Worm (Caenorhabditis elegans): ENCODE results near the gene glc-4.

glc-4 gene

ce11 chrII:7187110-7187509, 12.4 kb upstream of the glc-4 start, which contains the start of gene C27H5.6:
TSS of gene C27H5.6 (minus strand) at chrII:7187210.
- TF ChIP-seq nhr-237 (tag; optimal IDR thresholded peaks at IDR 0.05) (no peak), dmd-4 (tag; optimal IDR thresholded peaks at IDR 0.05) (no peak), sem-4 (tag; optimal IDR thresholded peaks at IDR 0.05) (no peak), elt-3 (tag; optimal IDR thresholded peaks at IDR 0.05) (no peak), nhr-25 (tag; optimal IDR thresholded peaks at IDR 0.05) (no peak), gmeb-1 (tag; optimal IDR thresholded peaks at IDR 0.05) (no peak), lin-11 (tag; optimal IDR thresholded peaks at IDR 0.05) (no peak), fos-1 (tag; optimal IDR thresholded peaks at IDR 0.05) (no peak), nhr-12 (tag; optimal IDR thresholded peaks at IDR 0.05) (no peak), sma-9 (GFP tag; optimal IDR thresholded peaks at IDR 0.05) (no peak), sma-9 (tag; optimal IDR thresholded peaks at IDR 0.05) (no peak), peb-1 (tag; optimal IDR thresholded peaks at IDR 0.05) (no peak), mdl-1 (tag; optimal IDR thresholded peaks at IDR 0.05) (no peak)

DNA sequence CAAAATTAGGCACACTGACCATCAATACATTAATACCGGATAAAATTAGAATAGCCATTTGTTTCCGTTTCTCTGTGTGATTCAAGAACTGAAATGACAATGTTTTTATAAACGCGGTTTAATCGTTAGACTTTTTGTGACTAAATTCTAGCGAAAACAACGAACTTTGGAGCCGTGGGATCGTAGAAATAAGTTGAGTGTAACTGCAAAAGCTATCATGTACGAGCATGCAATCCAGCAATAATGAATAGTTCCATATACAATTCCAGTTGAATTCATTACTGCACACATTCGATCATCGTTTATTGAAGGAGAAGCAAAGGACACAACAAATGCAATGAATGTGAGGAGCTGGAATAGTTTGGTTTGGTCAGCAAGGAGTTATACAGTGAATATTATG, 11.4 kb upstream of the glc-4 start:
- TF ChIP-seq skn-1 (tag; optimal IDR thresholded peaks at IDR 0.05) (no peak), elt-1 (tag; optimal IDR thresholded peaks at IDR 0.05) (no peak), unc-55 (GFP tag; optimal IDR thresholded peaks at IDR 0.05) (no peak), nhr-21 (tag; optimal IDR thresholded peaks at IDR 0.05) (no peak)

DNA sequence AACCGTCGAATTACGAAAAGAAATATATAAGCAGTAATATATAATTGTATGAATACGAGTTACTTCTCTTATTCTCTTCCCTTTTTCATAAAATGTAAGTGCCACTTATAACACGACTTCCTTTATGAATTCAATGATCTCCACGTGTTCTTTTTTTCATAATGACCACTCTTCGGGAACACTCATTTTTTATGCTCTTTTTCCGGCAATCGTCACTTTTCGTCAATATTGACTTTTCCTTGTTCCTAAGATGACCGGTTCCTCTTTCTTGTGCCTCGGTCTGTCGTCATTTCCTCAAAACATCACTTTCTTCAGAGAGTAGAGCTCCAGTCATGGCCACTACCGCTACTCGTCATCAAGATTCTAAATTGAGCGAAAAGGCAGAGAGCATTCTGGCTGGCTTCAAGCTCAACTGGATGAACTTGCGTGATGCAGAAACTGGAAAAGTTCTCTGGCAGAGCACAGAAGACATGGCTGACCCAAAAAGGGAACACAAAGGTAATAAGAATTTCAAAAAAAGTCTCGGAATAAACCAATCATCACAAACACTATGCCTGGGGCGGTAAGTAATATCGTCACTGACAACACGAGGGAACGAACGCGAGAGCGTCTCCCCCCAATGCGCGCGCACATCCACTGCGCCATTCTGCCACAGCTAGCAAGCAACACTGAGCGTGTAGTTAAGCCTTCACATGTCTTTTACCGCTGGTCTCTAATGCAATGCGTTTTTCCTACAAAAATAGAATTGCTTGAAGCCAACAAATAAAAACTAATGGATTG, 8.9 kb upstream of the glc-4 start, which contains the start of gene pdl-1:
TSS of gene pdl-1 (plus strand) at position 309 of the 780 bp plus-strand sequence.
- TF ChIP-seq mdl-1 (tag; optimal IDR thresholded peaks at IDR 0.05), result peak in 1 of 2 experiments; percentile 30
- peak; percentile 31 for TF ChIP-seq egl-27 (tag; optimal IDR thresholded peaks at IDR 0.05)
- TF ChIP-seq sma-3 (GFP tag; optimal IDR thresholded peaks at IDR 0.05), result peak; percentile 55
- peak; percentile 7 to 61 for TF ChIP-seq lsy-2 (tag; optimal IDR thresholded peaks at IDR 0.05)
- TF ChIP-seq nhr-21 (tag; optimal IDR thresholded peaks at IDR 0.05), result peak; percentile 74
- TF ChIP-seq dmd-4 (tag; optimal IDR thresholded peaks at IDR 0.05), result no peak
- no peak for TF ChIP-seq R02D3.7 (tag; optimal IDR thresholded peaks at IDR 0.05)
- peak; percentile 41 for TF ChIP-seq ceh-16 (tag; optimal IDR thresholded peaks at IDR 0.05)
- peak; percentile 56 for TF ChIP-seq mab-5 (tag; optimal IDR thresholded peaks at IDR 0.05)
- peak; percentile 81 for TF ChIP-seq lin-11 (tag; optimal IDR thresholded peaks at IDR 0.05)
- peak; percentile 67 for TF ChIP-seq C34F6.9 (tag; optimal IDR thresholded peaks at IDR 0.05)
- no peak for TF ChIP-seq nhr-237 (tag; optimal IDR thresholded peaks at IDR 0.05)
- no peak for TF ChIP-seq ztf-11 (tag; optimal IDR thresholded peaks at IDR 0.05)
- TF ChIP-seq fos-1 (tag; optimal IDR thresholded peaks at IDR 0.05), result peak; percentile 54
- peak; percentile 35 for TF ChIP-seq crh-2 (tag; optimal IDR thresholded peaks at IDR 0.05)
- peak; percentile 68 for TF ChIP-seq gmeb-1 (tag; optimal IDR thresholded peaks at IDR 0.05)
- peak; percentile 63 for TF ChIP-seq Y55F3AM.14 (GFP tag; optimal IDR thresholded peaks at IDR 0.05)
- no peak for TF ChIP-seq aly-2 (tag; optimal IDR thresholded peaks at IDR 0.05)
- no peak for TF ChIP-seq ztf-1 (GFP tag; conservative IDR thresholded peaks at IDR 0.05)
- peak; percentile 76 for TF ChIP-seq nhr-129 (tag; optimal IDR thresholded peaks at IDR 0.05)
- TF ChIP-seq sma-9 (GFP tag; optimal IDR thresholded peaks at IDR 0.05), result peak; percentile 84
- no peak for TF ChIP-seq sma-9 (tag; optimal IDR thresholded peaks at IDR 0.05)
- TF ChIP-seq F13H6.1 (tag; optimal IDR thresholded peaks at IDR 0.05), result peak; percentile 65
- TF ChIP-seq lin-13 (GFP tag; optimal IDR thresholded peaks at IDR 0.05), result peak; percentile 73
- peak; percentile 15 for TF ChIP-seq zag-1 (tag; optimal IDR thresholded peaks at IDR 0.05)
- no peak for TF ChIP-seq mbf-1 (tag; optimal IDR thresholded peaks at IDR 0.05)
- peak; percentile 22 for TF ChIP-seq snpc-4 (tag; optimal IDR thresholded peaks at IDR 0.05)
- TF ChIP-seq sem-4 (tag; optimal IDR thresholded peaks at IDR 0.05), result peak; percentile 56
- peak; percentile 60 for TF ChIP-seq ztf-4 (tag; optimal IDR thresholded peaks at IDR 0.05)
- peak; percentile 74 for TF ChIP-seq unc-55 (GFP tag; optimal IDR thresholded peaks at IDR 0.05)
- peak; percentile 25 for TF ChIP-seq blmp-1 (tag; optimal IDR thresholded peaks at IDR 0.05; ENCODE audit: insufficient read depth)

DNA sequence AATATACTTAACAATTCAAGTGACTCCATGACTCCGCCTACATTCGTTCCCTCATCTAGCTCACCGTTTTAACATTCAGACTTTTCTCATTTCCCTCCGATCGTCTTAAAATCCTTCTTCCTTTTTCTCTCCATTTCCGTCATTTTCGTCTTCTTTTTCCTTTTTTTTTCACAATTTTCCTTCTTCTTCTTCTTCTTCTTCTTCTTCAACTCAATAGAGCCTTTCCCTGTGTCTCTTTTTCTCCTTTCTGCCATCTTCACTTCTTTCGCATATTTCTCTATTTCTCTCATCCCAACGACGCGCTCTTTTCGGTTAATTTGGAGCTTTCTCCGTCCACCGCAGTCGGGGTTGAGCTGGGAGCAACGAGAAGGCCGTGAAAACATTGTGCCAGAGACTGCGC, 7.9 kb upstream of the glc-4 start:
- peak; percentile 12 for TF ChIP-seq nhr-129 (tag; optimal IDR thresholded peaks at IDR 0.05)
- no peak for TF ChIP-seq elt-1 (tag; optimal IDR thresholded peaks at IDR 0.05)
- no peak for TF ChIP-seq nhr-11 (tag; optimal IDR thresholded peaks at IDR 0.05)
- no peak for TF ChIP-seq egl-27 (tag; optimal IDR thresholded peaks at IDR 0.05)
- TF ChIP-seq crh-2 (tag; optimal IDR thresholded peaks at IDR 0.05), result peak; percentile 31
- no peak for TF ChIP-seq nhr-25 (tag; optimal IDR thresholded peaks at IDR 0.05)
- TF ChIP-seq unc-55 (GFP tag; optimal IDR thresholded peaks at IDR 0.05), result peak; percentile 50
- peak; percentile 31 for TF ChIP-seq lin-11 (tag; optimal IDR thresholded peaks at IDR 0.05)
- TF ChIP-seq C34F6.9 (tag; optimal IDR thresholded peaks at IDR 0.05), result peak; percentile 64
- TF ChIP-seq unc-62 (GFP tag; optimal IDR thresholded peaks at IDR 0.05), result no peak
- TF ChIP-seq lsy-2 (tag; optimal IDR thresholded peaks at IDR 0.05), result peak in 1 of 2 experiments; percentile 40
- peak; percentile 18 for TF ChIP-seq F13H6.1 (tag; optimal IDR thresholded peaks at IDR 0.05)
